Worm (Caenorhabditis elegans) whole organism, L1 larva: ENCODE measurements around the gene fbxb-108.

ENCODE experiments used
- dpl-1 ChIP-seq, 3 experiments: fragments of 150-350 bp in 2 of 3; sonication (generic microtip) in 1 of 3; optimal IDR thresholded peaks; 2 replicates each; lab custom pipeline; 2014 to 2017; ENCODE audit warnings: missing biosample characterization in 3 of 3, missing genetic modification characterization in 3 of 3, missing genetic modification reagents in 3 of 3
- fkh-4 ChIP-seq: sonication (generic microtip); optimal IDR thresholded peaks from 2 replicates; lab custom pipeline; 2016; ENCODE audit warnings: missing compliant biosample characterization, missing genetic modification characterization, borderline replicate concordance
- isw-1 ChIP-seq: fragments of 200-800 bp; sonication (Bioruptor generic); IDR thresholded peaks from 2 replicates; pipeline ENCODE4 v1.3.6; 2022; ENCODE audit warnings: missing genetic modification characterization, missing compliant biosample characterization
- lin-14 ChIP-seq: fragments of 200-800 bp; sonication (Bioruptor generic); optimal IDR thresholded peaks from 2 replicates; lab custom pipeline; 2018; ENCODE audit warnings: mild to moderate bottlenecking, missing genetic modification characterization, moderate library complexity, missing compliant biosample characterization
- lin-35 ChIP-seq, 2 experiments: fragments of 150-350 bp; optimal IDR thresholded peaks; 2 replicates each; lab custom pipeline; 2014; ENCODE audit warnings: missing biosample characterization in 2 of 2, missing genetic modification characterization in 2 of 2, missing genetic modification reagents in 2 of 2
- lir-3 ChIP-seq: sonication (generic microtip); optimal IDR thresholded peaks from 2 replicates; lab custom pipeline; 2016; ENCODE audit warnings: mild to moderate bottlenecking, missing genetic modification characterization, moderate library complexity, missing compliant biosample characterization; ENCODE audit not compliant: poor library complexity
- mab-9 ChIP-seq: fragments of 200-800 bp; sonication (Bioruptor generic); IDR thresholded peaks from 2 replicates; pipeline ENCODE4 v1.3.6; 2022; ENCODE audit warnings: missing genetic modification reagents, missing genetic modification characterization, missing compliant biosample characterization
- mdl-1 ChIP-seq, 2 experiments: fragments of 150-350 bp; optimal IDR thresholded peaks; 2 replicates each; lab custom pipeline; 2014 to 2017; ENCODE audit warnings: missing biosample characterization in 2 of 2, missing genetic modification characterization in 2 of 2, inconsistent platforms in 1 of 2
- nhr-47 ChIP-seq: sonication (generic microtip); optimal IDR thresholded peaks from 2 replicates; lab custom pipeline; 2016; ENCODE audit warnings: mild to moderate bottlenecking, missing genetic modification characterization, moderate library complexity, missing compliant biosample characterization
- snpc-4 ChIP-seq: fragments of 150-350 bp; optimal IDR thresholded peaks from 2 replicates; lab custom pipeline; 2014; ENCODE audit warnings: missing biosample characterization, missing genetic modification characterization

DNA sequence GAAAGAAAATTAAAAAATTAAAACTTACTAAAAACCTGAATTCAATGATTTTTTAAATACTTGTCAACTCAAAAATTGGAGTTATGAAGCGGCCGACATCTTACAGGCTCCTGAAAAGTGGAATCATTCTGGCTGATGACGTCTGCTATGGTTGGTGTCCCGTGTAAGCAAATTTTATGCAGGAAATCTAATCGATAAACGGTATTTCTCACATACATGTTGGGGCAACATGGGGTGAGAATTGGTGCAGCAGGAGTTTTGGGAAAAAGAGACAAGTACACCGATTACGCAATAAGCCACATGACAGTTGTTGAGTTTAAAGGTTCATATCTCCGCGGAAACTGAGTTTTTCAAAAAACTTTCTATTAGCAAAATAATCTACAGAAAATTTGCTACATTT, 50.7 kb downstream of the fbxb-108 start, which contains the start of gene K12H6.2:
- no peak for TF ChIP-seq mdl-1 (tag; optimal IDR thresholded peaks at IDR 0.05; lab: Kevin White, UChicago)
- no peak for TF ChIP-seq mab-9 (GFP tag; lab: Robert Waterston, UW)
- TF ChIP-seq lin-35 (GFP tag; optimal IDR thresholded peaks at IDR 0.05; lab: Kevin White, UChicago): no peak
- TF ChIP-seq lir-3: no peak
- TF ChIP-seq snpc-4: no peak
- no peak for TF ChIP-seq lin-14
- TF ChIP-seq fkh-4 (tag; lab: Kevin White, UChicago): no peak
- TF ChIP-seq isw-1 (GFP tag; lab: Robert Waterston, UW): no peak
- no peak for TF ChIP-seq dpl-1 (GFP tag; optimal IDR thresholded peaks at IDR 0.05; lab: Kevin White, UChicago)
- no peak for TF ChIP-seq nhr-47 (tag; lab: Kevin White, UChicago)
